Worm (Caenorhabditis elegans) whole organism, young adult: ENCODE measurements around the gene nhr-252.

ENCODE experiments used
- T26A5.8 ChIP-seq: sonication (generic microtip); optimal IDR thresholded peaks from 2 replicates; lab custom pipeline; 2016; ENCODE audit warnings: missing genetic modification characterization, missing compliant biosample characterization
- Y53F4B.3 ChIP-seq: fragments of 200-800 bp; sonication (Bioruptor generic); IDR thresholded peaks from 2 replicates; pipeline ENCODE4 v1.3.6; 2022; ENCODE audit warnings: missing genetic modification reagents, missing genetic modification characterization, missing compliant biosample characterization
- Y53G8AR.9 ChIP-seq: fragments of 200-800 bp; sonication (Bioruptor generic); conservative IDR thresholded peaks from 2 replicates; pipeline ENCODE4 v1.3.6; 2022; ENCODE audit warnings: missing genetic modification reagents, missing genetic modification characterization, missing compliant biosample characterization
- ceh-100 ChIP-seq: fragments of 200-800 bp; sonication (Bioruptor generic); IDR thresholded peaks from 2 replicates; pipeline ENCODE4 v1.3.6; 2022; ENCODE audit warnings: missing genetic modification reagents, missing genetic modification characterization, missing compliant biosample characterization
- ceh-40 ChIP-seq: fragments of 200-800 bp; sonication (Bioruptor generic); IDR thresholded peaks from 2 replicates; pipeline ENCODE4 v1.3.6; 2022; ENCODE audit warnings: missing genetic modification characterization, missing compliant biosample characterization
- die-1 ChIP-seq: sonication (generic microtip); optimal IDR thresholded peaks from 2 replicates; lab custom pipeline; 2016; ENCODE audit warnings: missing genotype, mild to moderate bottlenecking, missing genetic modification characterization, missing compliant biosample characterization
- mcd-1 ChIP-seq: fragments of 200-800 bp; sonication (Bioruptor generic); IDR thresholded peaks from 2 replicates; pipeline ENCODE4 v1.3.6; 2022; ENCODE audit warnings: missing genetic modification reagents, missing genetic modification characterization, missing compliant biosample characterization
- pha-4 ChIP-seq: fragments of 150-350 bp; sonication (generic microtip); optimal IDR thresholded peaks from 2 replicates; lab custom pipeline; 2014; ENCODE audit warnings: missing biosample characterization, missing genetic modification reagents, missing genetic modification characterization
- rpc-1 ChIP-seq, 2 experiments: fragments of 150-350 bp in 1 of 2; sonication (generic microtip) in 1 of 2; optimal IDR thresholded peaks; 2 replicates each; lab custom pipeline; 2014 to 2018; ENCODE audit warnings: missing biosample characterization in 1 of 2, missing genetic modification characterization in 1 of 2, missing genetic modification reagents in 1 of 2, missing genotype in 1 of 2
- sea-2 ChIP-seq: fragments of 200-800 bp; sonication (Bioruptor generic); IDR thresholded peaks from 2 replicates; pipeline ENCODE4 v1.3.6; 2022; ENCODE audit warnings: missing genetic modification characterization, missing compliant biosample characterization
- tlf-1 ChIP-seq: fragments of 200-800 bp; sonication (Bioruptor generic); optimal IDR thresholded peaks from 2 replicates; lab custom pipeline; 2018; ENCODE audit warnings: mild to moderate bottlenecking, missing genetic modification characterization, missing compliant biosample characterization
- unc-62 ChIP-seq: fragments of 150-350 bp; optimal IDR thresholded peaks from 2 replicates; lab custom pipeline; 2014; ENCODE audit warnings: missing biosample characterization, missing genetic modification reagents, missing genetic modification characterization
- zfh-2 ChIP-seq: fragments of 200-800 bp; sonication (Bioruptor generic); conservative IDR thresholded peaks from 2 replicates; pipeline ENCODE4 v1.3.6; 2022; ENCODE audit warnings: missing genetic modification reagents, missing genetic modification characterization, missing compliant biosample characterization

DNA sequence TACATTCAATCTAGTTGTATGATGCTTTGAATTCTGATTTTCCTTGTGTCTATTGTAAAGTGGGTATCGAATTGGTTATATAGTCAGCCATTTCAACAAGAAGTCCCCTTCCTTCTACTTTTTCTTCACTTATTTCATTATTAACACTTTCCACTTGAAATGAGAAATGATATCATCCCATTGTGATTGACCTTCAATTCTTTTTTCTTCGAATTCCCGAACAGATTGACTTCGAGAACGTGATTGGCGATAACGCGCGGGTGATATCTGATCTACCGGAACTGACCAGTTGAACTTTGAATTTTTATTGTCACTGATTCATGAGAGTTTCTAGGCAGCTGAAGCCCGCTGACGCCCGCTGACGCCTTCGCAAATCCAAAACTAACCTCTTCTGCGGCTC lies 26.2 kb upstream of the nhr-252 start:
- TF ChIP-seq sea-2 (GFP tag; lab: Robert Waterston, UW), result no peak
- TF ChIP-seq die-1 (tag; lab: Kevin White, UChicago), result no peak
- no peak for TF ChIP-seq ceh-40 (GFP tag; lab: Robert Waterston, UW)
- no peak for TF ChIP-seq tlf-1 (GFP tag; lab: Kevin White, UChicago)
- no peak for TF ChIP-seq rpc-1 (optimal IDR thresholded peaks at IDR 0.05; lab: Kevin White, UChicago)
- no peak for TF ChIP-seq rpc-1 (tag; optimal IDR thresholded peaks at IDR 0.05; lab: Kevin White, UChicago)
- no peak for TF ChIP-seq pha-4 (tag; lab: Kevin White, UChicago)
- TF ChIP-seq T26A5.8 (tag; lab: Kevin White, UChicago), result no peak
- no peak for TF ChIP-seq unc-62 (GFP tag; lab: Kevin White, UChicago)
- TF ChIP-seq mcd-1 (GFP tag; lab: Robert Waterston, UW), result no peak
- TF ChIP-seq ceh-100 (GFP tag; lab: Robert Waterston, UW), result no peak
- TF ChIP-seq Y53G8AR.9, result no peak
- TF ChIP-seq zfh-2 (GFP tag; lab: Robert Waterston, UW), result no peak
- no peak for TF ChIP-seq Y53F4B.3
